Worm (Caenorhabditis elegans) whole organism, L4/young adult: Measurements from ENCODE around the gene cwn-2.

Experiments
- W03F9.2 ChIP-seq: fragments of 150-350 bp; optimal IDR thresholded peaks from 2 replicates; lab custom pipeline; 2014; ENCODE audit warnings: missing biosample characterization, missing genetic modification characterization
- him-1 ChIP-seq: sonication (generic microtip); optimal IDR thresholded peaks from 2 replicates; lab custom pipeline; 2016; ENCODE audit warnings: missing genotype, missing genetic modification reagents, missing genetic modification characterization, missing compliant biosample characterization

- TF ChIP-seq him-1 (tag; lab: Kevin White, UChicago) (no peak), W03F9.2 (tag; lab: Kevin White, UChicago) (no peak)
Measured at ce11 chrIV:10033053-10033452, 34.6 kb upstream of the cwn-2 start, which contains the start of gene F44D12.6.
